Worm (Caenorhabditis elegans): ENCODE measurements around the gene tag-51.
A peak's percentile ranks its signal among the peaks of the same experiment; 100 is the strongest.

Gene tag-51

ce11 chrIII:833711-834442 is 20.1 kb upstream of the tag-51 start (continued):
- TF ChIP-seq bed-2 (GFP tag; IDR thresholded peaks at IDR 0.05) (no peak), nhr-90 (tag; optimal IDR thresholded peaks at IDR 0.05) (peak; percentile 84), snpc-1.3 (tag; optimal IDR thresholded peaks at IDR 0.05; ENCODE audit: insufficient read depth) (no peak), attf-6 (GFP tag; IDR thresholded peaks at IDR 0.05) (no peak), lin-54 (GFP tag; optimal IDR thresholded peaks at IDR 0.05) (peak; percentile 60), F10E7.11 (tag; optimal IDR thresholded peaks at IDR 0.05) (no peak), F39B2.1 (GFP tag; IDR thresholded peaks at IDR 0.05) (no peak), nhr-27 (tag; optimal IDR thresholded peaks at IDR 0.05) (peak; percentile 23), K11D2.4 (GFP tag; IDR thresholded peaks at IDR 0.05) (peak; percentile 79), bed-1 (GFP tag; IDR thresholded peaks at IDR 0.05) (no peak), B0035.1 (tag; optimal IDR thresholded peaks at IDR 0.05) (peak; percentile 8), madf-3 (GFP tag; IDR thresholded peaks at IDR 0.05) (no peak), zim-3 (tag; optimal IDR thresholded peaks at IDR 0.05) (no peak), Y53G8AR.9 (GFP tag; conservative IDR thresholded peaks at IDR 0.05) (no peak; the same call in 1 of the 2 replicates), chd-7 (tag; optimal IDR thresholded peaks at IDR 0.05) (peak; percentile 85), ceh-91 (GFP tag; IDR thresholded peaks at IDR 0.05) (no peak), Y95B8A.8 (GFP tag; IDR thresholded peaks at IDR 0.05) (no peak), sea-2 (GFP tag; IDR thresholded peaks at IDR 0.05) (no peak), aptf-2 (GFP tag; conservative IDR thresholded peaks at IDR 0.05) (no peak), F57C9.4 (tag; optimal IDR thresholded peaks at IDR 0.05) (no peak), F55B11.4 (tag; optimal IDR thresholded peaks at IDR 0.05; ENCODE audit: borderline replicate concordance, insufficient read depth) (no peak), ztf-18 (tag; optimal IDR thresholded peaks at IDR 0.05) (peak; percentile 33), nhr-179 (tag; optimal IDR thresholded peaks at IDR 0.05) (no peak), xnd-1 (tag; optimal IDR thresholded peaks at IDR 0.05) (no peak), ceh-58 (GFP tag; IDR thresholded peaks at IDR 0.05) (no peak), snpc-4 (GFP tag; optimal IDR thresholded peaks at IDR 0.05) (no peak), snpc-4 (tag; optimal IDR thresholded peaks at IDR 0.05) (peak in 3 of 4 experiments; percentile 16 to 54 (median 53)), hlh-12 (tag; optimal IDR thresholded peaks at IDR 0.05) (no peak), F23B12.7 (tag; optimal IDR thresholded peaks at IDR 0.05; ENCODE audit: insufficient read depth) (peak; percentile 40), snpc-3.4 (tag; optimal IDR thresholded peaks at IDR 0.05) (no peak), lin-35 (GFP tag; optimal IDR thresholded peaks at IDR 0.05) (no peak), dpl-1 (GFP tag; optimal IDR thresholded peaks at IDR 0.05) (no peak), ztf-26 (tag; optimal IDR thresholded peaks at IDR 0.05) (peak; percentile 92), ets-4 (GFP tag; optimal IDR thresholded peaks at IDR 0.05) (no peak), lir-1 (GFP tag; conservative IDR thresholded peaks at IDR 0.05) (peak; percentile 17; the same call in 1 of the 2 replicates), die-1 (tag; optimal IDR thresholded peaks at IDR 0.05) (peak; percentile 35), lsl-1 (GFP tag; optimal IDR thresholded peaks at IDR 0.05) (no peak), hmg-1.2 (GFP tag; IDR thresholded peaks at IDR 0.05) (peak; percentile 89), efl-1 (GFP tag; optimal IDR thresholded peaks at IDR 0.05) (no peak), lin-40 (tag; optimal IDR thresholded peaks at IDR 0.05) (peak; percentile 89), Y53F4B.3 (GFP tag; IDR thresholded peaks at IDR 0.05) (no peak)

Measured in whole organism, young adult.